Fruit fly (Drosophila melanogaster): Measurements from ENCODE around the gene Cht11.

Cht11 gene

DNA sequence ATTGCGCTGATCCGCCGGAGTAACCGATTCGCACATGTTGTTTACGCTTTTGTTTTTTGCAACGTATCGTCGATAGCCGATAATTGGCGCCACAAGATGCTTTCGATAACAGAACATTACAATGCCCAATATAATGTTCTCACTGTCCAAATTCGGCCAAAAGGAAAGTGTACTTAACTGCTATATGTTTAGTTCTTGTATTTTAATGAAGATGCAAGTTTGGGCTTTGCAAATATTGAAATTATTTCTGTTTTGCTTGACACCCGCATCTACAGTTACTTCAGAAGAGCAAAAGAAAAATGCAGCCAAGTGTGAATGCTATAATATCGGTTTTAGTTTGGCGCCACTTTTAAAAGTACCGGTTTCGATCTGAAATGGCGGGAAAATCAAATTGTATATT is 3.3 kb upstream of the Cht11 start (continued):
- TF ChIP-seq sim (GFP tag; IDR thresholded peaks at IDR 0.05) (peak; percentile 71), lilli (GFP tag; optimal IDR thresholded peaks at IDR 0.05) (peak; percentile 96), CG6765 (GFP tag; optimal IDR thresholded peaks at IDR 0.05) (peak; percentile 68), CG17912 (GFP tag; optimal IDR thresholded peaks at IDR 0.05) (peak; percentile 77), CG32772 (GFP tag; IDR thresholded peaks at IDR 0.05) (peak; percentile 82), knrl (GFP tag; IDR thresholded peaks at IDR 0.05; ENCODE audit: partially characterized antibody) (no peak), cas (GFP tag; IDR thresholded peaks at IDR 0.05) (peak; percentile 36), Stat92E (GFP tag; optimal IDR thresholded peaks at IDR 0.05) (peak in 1 of 3 experiments; percentile 11), CG7745 (tag; optimal IDR thresholded peaks at IDR 0.05) (no peak), CG2678 (tag; optimal IDR thresholded peaks at IDR 0.05) (peak; percentile 95), CG4404 (GFP tag; IDR thresholded peaks at IDR 0.05) (peak; percentile 67), ham (GFP tag; IDR thresholded peaks at IDR 0.05) (no peak), zfh2 (GFP tag; optimal IDR thresholded peaks at IDR 0.05) (peak; percentile 93), tgo (GFP tag; IDR thresholded peaks at IDR 0.05) (peak; percentile 81), CG11085 (GFP tag; IDR thresholded peaks at IDR 0.05) (peak; percentile 74), CG9609 (GFP tag; optimal IDR thresholded peaks at IDR 0.05) (peak; percentile 93), Hr39 (optimal IDR thresholded peaks at IDR 0.05) (no peak), E2f2 (GFP tag; IDR thresholded peaks at IDR 0.05) (peak; percentile 96), eve (GFP tag; optimal IDR thresholded peaks at IDR 0.05) (no peak), nerfin-1 (tag; optimal IDR thresholded peaks at IDR 0.05) (peak; percentile 83), kni (GFP tag; optimal IDR thresholded peaks at IDR 0.05) (peak; percentile 74), peb (GFP tag; IDR thresholded peaks at IDR 0.05) (peak; percentile 71), al (GFP tag; IDR thresholded peaks at IDR 0.05) (peak; percentile 58; the same call in 1 of the 2 replicates), CG10959 (GFP tag; IDR thresholded peaks at IDR 0.05) (peak; percentile 38; the same call in 1 of the 2 replicates), az2 (GFP tag; optimal IDR thresholded peaks at IDR 0.05) (peak; percentile 87), CG12219 (GFP tag; optimal IDR thresholded peaks at IDR 0.05) (peak; percentile 86), CG9797 (GFP tag; optimal IDR thresholded peaks at IDR 0.05) (peak; percentile 49), Atf-2 (GFP tag; optimal IDR thresholded peaks at IDR 0.05) (peak; percentile 90), CG31224 (GFP tag; IDR thresholded peaks at IDR 0.05) (peak; percentile 79), croc (GFP tag; conservative IDR thresholded peaks at IDR 0.05) (peak; percentile 82), Side (GFP tag; optimal IDR thresholded peaks at IDR 0.05) (peak; percentile 93), CG7556 (GFP tag; optimal IDR thresholded peaks at IDR 0.05) (peak; percentile 88), Xbp1 (GFP tag; optimal IDR thresholded peaks at IDR 0.05) (peak; percentile 92), CG12236 (GFP tag; optimal IDR thresholded peaks at IDR 0.05) (peak; percentile 76), CG8478 (optimal IDR thresholded peaks at IDR 0.05) (no peak), unc-4 (GFP tag; IDR thresholded peaks at IDR 0.05; ENCODE audit: partially characterized antibody) (peak; percentile 40; the same call in 1 of the 2 replicates), rib (GFP tag; IDR thresholded peaks at IDR 0.05) (peak; percentile 84), CG11456 (GFP tag; IDR thresholded peaks at IDR 0.05) (peak; percentile 84), Ada2b (GFP tag; IDR thresholded peaks at IDR 0.05) (peak; percentile 82), Dek (tag; optimal IDR thresholded peaks at IDR 0.05) (peak; percentile 91), gsb (GFP tag; IDR thresholded peaks at IDR 0.05) (peak; percentile 72), Bgb (GFP tag; IDR thresholded peaks at IDR 0.05; ENCODE audit: partially characterized antibody) (peak; percentile 41; the same call in 1 of the 2 replicates), eyg (GFP tag; optimal IDR thresholded peaks at IDR 0.05) (peak; percentile 90), CG11398 (GFP tag; optimal IDR thresholded peaks at IDR 0.05) (peak; percentile 89), cwo (GFP tag; optimal IDR thresholded peaks at IDR 0.05) (peak; percentile 86), mam (GFP tag; optimal IDR thresholded peaks at IDR 0.05) (peak; percentile 95), CG4282 (GFP tag; optimal IDR thresholded peaks at IDR 0.05) (peak; percentile 75), pho (GFP tag; optimal IDR thresholded peaks at IDR 0.05) (peak; percentile 85), Oli (tag; optimal IDR thresholded peaks at IDR 0.05) (peak; percentile 92), zf30C (GFP tag; optimal IDR thresholded peaks at IDR 0.05) (no peak), Hey (tag; optimal IDR thresholded peaks at IDR 0.05) (peak; percentile 60), Ravus (GFP tag; IDR thresholded peaks at IDR 0.05) (peak; percentile 53)
